Worm (Caenorhabditis elegans): ENCODE data around the gene fbxa-22.

fbxa-22 gene

ce11 chrIII:966259-966658 lies 27.6 kb downstream of the fbxa-22 start:
- no peak for TF ChIP-seq unc-62 (GFP tag; optimal IDR thresholded peaks at IDR 0.05)
- TF ChIP-seq nhr-237 (tag; optimal IDR thresholded peaks at IDR 0.05), result no peak
- TF ChIP-seq hlh-1 (tag; optimal IDR thresholded peaks at IDR 0.05), result no peak
- peak; percentile 14 for TF ChIP-seq lin-32 (GFP tag; optimal IDR thresholded peaks at IDR 0.05)
- TF ChIP-seq ztf-11 (tag; optimal IDR thresholded peaks at IDR 0.05), result no peak
- TF ChIP-seq nhr-2 (tag; optimal IDR thresholded peaks at IDR 0.05), result peak; percentile 90
- TF ChIP-seq elt-3 (tag; optimal IDR thresholded peaks at IDR 0.05), result no peak
- no peak for TF ChIP-seq ceh-83 (GFP tag; optimal IDR thresholded peaks at IDR 0.05)
- TF ChIP-seq unc-120 (tag; optimal IDR thresholded peaks at IDR 0.05; ENCODE audit: poor library complexity, severe bottlenecking), result no peak
- TF ChIP-seq mab-5 (tag; optimal IDR thresholded peaks at IDR 0.05), result no peak
- no peak for TF ChIP-seq ceh-39 (tag; optimal IDR thresholded peaks at IDR 0.05)
- no peak for TF ChIP-seq nhr-76 (tag; optimal IDR thresholded peaks at IDR 0.05)
- TF ChIP-seq drap-1 (GFP tag; optimal IDR thresholded peaks at IDR 0.05), result no peak
- TF ChIP-seq zip-8 (tag; optimal IDR thresholded peaks at IDR 0.05), result no peak

DNA sequence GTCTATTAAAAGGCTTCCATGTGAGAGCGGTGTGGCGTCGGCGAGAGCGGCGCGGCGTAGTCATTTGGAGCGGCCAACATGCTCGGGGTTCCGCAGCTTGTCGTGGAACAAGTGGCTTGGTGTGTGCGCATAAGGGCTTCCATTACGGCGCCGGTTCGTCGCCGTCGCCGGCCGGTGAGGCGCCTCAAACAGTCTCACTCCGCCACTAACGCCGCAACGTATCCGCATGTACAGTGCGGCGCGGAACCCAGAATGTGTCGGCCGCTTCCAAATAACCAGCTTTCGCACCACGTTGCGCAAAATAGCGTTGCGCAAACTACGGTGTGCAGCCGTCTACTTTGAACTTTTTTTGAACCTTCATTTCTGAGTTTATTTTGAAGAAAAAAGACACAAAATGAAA lies 32.3 kb downstream of the fbxa-22 start:
- TF ChIP-seq lin-13 (tag; optimal IDR thresholded peaks at IDR 0.05), result no peak
- no peak for TF ChIP-seq bed-3 (GFP tag; optimal IDR thresholded peaks at IDR 0.05)
- no peak for TF ChIP-seq ceh-83 (GFP tag; optimal IDR thresholded peaks at IDR 0.05)
- TF ChIP-seq unc-120 (tag; optimal IDR thresholded peaks at IDR 0.05; ENCODE audit: poor library complexity, severe bottlenecking), result no peak
- no peak for TF ChIP-seq unc-39 (tag; optimal IDR thresholded peaks at IDR 0.05)
- no peak for TF ChIP-seq flh-1 (GFP tag; optimal IDR thresholded peaks at IDR 0.05)
- TF ChIP-seq nhr-237 (tag; optimal IDR thresholded peaks at IDR 0.05), result no peak
- no peak for TF ChIP-seq ztf-11 (tag; optimal IDR thresholded peaks at IDR 0.05)

DNA sequence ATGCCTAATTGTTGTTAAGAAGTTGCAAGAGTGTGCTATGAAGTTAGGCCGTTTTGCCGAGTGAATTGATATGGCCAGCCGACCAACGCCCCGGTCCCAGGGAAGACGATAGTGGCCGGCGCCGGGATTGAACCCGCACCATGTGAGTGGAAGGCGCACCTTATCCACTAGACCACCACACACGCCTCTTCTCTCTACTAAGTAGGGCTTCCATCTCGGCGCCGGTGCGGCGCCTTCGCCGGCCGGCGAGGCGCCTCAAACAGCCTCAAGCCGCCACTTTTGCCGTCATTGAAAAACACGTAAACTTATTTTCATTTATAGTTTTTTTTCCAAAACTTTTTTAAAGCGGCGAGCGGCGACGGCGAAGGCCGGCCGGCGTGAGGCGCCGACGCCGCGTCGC lies 40.2 kb downstream of the fbxa-22 start:
- TF ChIP-seq flh-1 (GFP tag; optimal IDR thresholded peaks at IDR 0.05) (no peak), lsy-2 (tag; optimal IDR thresholded peaks at IDR 0.05) (no peak), unc-62 (GFP tag; optimal IDR thresholded peaks at IDR 0.05) (no peak), sptf-1 (tag; optimal IDR thresholded peaks at IDR 0.05) (no peak), nhr-28 (tag; optimal IDR thresholded peaks at IDR 0.05) (no peak), ceh-39 (tag; optimal IDR thresholded peaks at IDR 0.05) (no peak), drap-1 (GFP tag; optimal IDR thresholded peaks at IDR 0.05) (no peak), ces-1 (GFP tag; optimal IDR thresholded peaks at IDR 0.05) (no peak), sem-2 (GFP tag; optimal IDR thresholded peaks at IDR 0.05) (no peak), mep-1 (tag; optimal IDR thresholded peaks at IDR 0.05) (no peak), unc-120 (tag; optimal IDR thresholded peaks at IDR 0.05; ENCODE audit: poor library complexity, severe bottlenecking) (no peak), blmp-1 (tag; optimal IDR thresholded peaks at IDR 0.05) (no peak), mls-2 (tag; optimal IDR thresholded peaks at IDR 0.05) (no peak), ceh-83 (GFP tag; optimal IDR thresholded peaks at IDR 0.05) (no peak)

ce11 chrIII:981960-982359 lies 43.3 kb downstream of the fbxa-22 start:
- TF ChIP-seq nhr-237 (tag; optimal IDR thresholded peaks at IDR 0.05) (peak; percentile 47), zip-8 (tag; optimal IDR thresholded peaks at IDR 0.05) (no peak), unc-62 (GFP tag; optimal IDR thresholded peaks at IDR 0.05) (peak; percentile 64), ces-1 (GFP tag; optimal IDR thresholded peaks at IDR 0.05) (peak; percentile 69), hlh-1 (tag; optimal IDR thresholded peaks at IDR 0.05) (peak; percentile 26), lin-13 (tag; optimal IDR thresholded peaks at IDR 0.05) (peak; percentile 12), blmp-1 (tag; optimal IDR thresholded peaks at IDR 0.05) (no peak), pha-4 (tag; optimal IDR thresholded peaks at IDR 0.05) (peak; percentile 50), elt-3 (tag; optimal IDR thresholded peaks at IDR 0.05) (peak; percentile 4)

- TF ChIP-seq unc-62 (GFP tag; optimal IDR thresholded peaks at IDR 0.05) (no peak), lin-13 (tag; optimal IDR thresholded peaks at IDR 0.05) (no peak), elt-1 (tag; optimal IDR thresholded peaks at IDR 0.05; ENCODE audit: borderline replicate concordance, insufficient read depth) (no peak), lsy-2 (tag; optimal IDR thresholded peaks at IDR 0.05) (no peak), nhr-2 (tag; optimal IDR thresholded peaks at IDR 0.05) (no peak), drap-1 (GFP tag; optimal IDR thresholded peaks at IDR 0.05) (no peak), nhr-12 (tag; optimal IDR thresholded peaks at IDR 0.05) (no peak), bed-3 (GFP tag; optimal IDR thresholded peaks at IDR 0.05) (no peak), ham-2 (GFP tag; optimal IDR thresholded peaks at IDR 0.05) (no peak), elt-3 (tag; optimal IDR thresholded peaks at IDR 0.05) (no peak), ztf-11 (tag; optimal IDR thresholded peaks at IDR 0.05) (no peak), ces-1 (GFP tag; optimal IDR thresholded peaks at IDR 0.05) (no peak), flh-1 (GFP tag; optimal IDR thresholded peaks at IDR 0.05) (no peak), mep-1 (tag; optimal IDR thresholded peaks at IDR 0.05) (no peak), sem-2 (GFP tag; optimal IDR thresholded peaks at IDR 0.05) (no peak), mls-2 (tag; optimal IDR thresholded peaks at IDR 0.05) (no peak), zip-8 (tag; optimal IDR thresholded peaks at IDR 0.05) (no peak), cnd-1 (tag; optimal IDR thresholded peaks at IDR 0.05) (no peak)
These were observed 44.3 kb downstream of the fbxa-22 start, which contains the start of gene tbc-10 for ce11 chrIII:982961-983360. Gene tbc-10, plus strand, starts transcription at chrIII:983261.

Data from whole organism, mixed stage, embryonic.